Worm (Caenorhabditis elegans) whole organism, L4 larva: ENCODE measurements around the gene tsfm-1.

ENCODE experiments used
- D1046.2 ChIP-seq: fragments of 200-800 bp; sonication (Bioruptor generic); IDR thresholded peaks from 2 replicates; pipeline ENCODE4 v1.3.6; 2022; ENCODE audit warnings: missing genetic modification characterization, missing compliant biosample characterization
- F37D6.2 ChIP-seq: sonication (generic microtip); optimal IDR thresholded peaks from 2 replicates; lab custom pipeline; 2016; ENCODE audit warnings: mild to moderate bottlenecking, missing genetic modification characterization, missing compliant biosample characterization
- T26A8.4 ChIP-seq: fragments of 200-800 bp; sonication (Bioruptor generic); IDR thresholded peaks from 2 replicates; pipeline ENCODE4 v1.3.6; 2022; ENCODE audit warnings: missing genetic modification characterization, missing compliant biosample characterization
- Y48G9A.11 ChIP-seq: fragments of 200-800 bp; sonication (Bioruptor generic); IDR thresholded peaks from 2 replicates; pipeline ENCODE4 v1.3.6; 2022; ENCODE audit warnings: missing genetic modification reagents, missing genetic modification characterization, missing compliant biosample characterization
- Y75B8A.6 ChIP-seq: fragments of 200-800 bp; sonication (Bioruptor generic); IDR thresholded peaks from 2 replicates; pipeline ENCODE4 v1.3.6; 2022; ENCODE audit warnings: missing genetic modification reagents, missing genetic modification characterization, missing compliant biosample characterization
- ZK337.2 ChIP-seq: fragments of 200-800 bp; sonication (Bioruptor generic); IDR thresholded peaks from 2 replicates; pipeline ENCODE4 v1.3.6; 2022; ENCODE audit warnings: missing genetic modification reagents, missing genetic modification characterization, missing compliant biosample characterization
- ZK546.5 ChIP-seq, 2 experiments: sonication (generic microtip); optimal IDR thresholded peaks; 2 replicates each; lab custom pipeline; 2017; ENCODE audit warnings: missing biosample characterization in 2 of 2, missing genetic modification characterization in 2 of 2
- aha-1 ChIP-seq: fragments of 150-350 bp; peaks from one replicate; lab custom pipeline; 2014; ENCODE audit warnings: missing biosample characterization, missing genetic modification characterization
- aly-2 ChIP-seq: sonication (generic microtip); optimal IDR thresholded peaks from 2 replicates; lab custom pipeline; 2018; ENCODE audit warnings: missing biosample characterization, missing genetic modification characterization
- arid-1 ChIP-seq: fragments of 200-800 bp; sonication (Bioruptor generic); conservative IDR thresholded peaks from 2 replicates; pipeline ENCODE4 v1.3.6; 2022; ENCODE audit warnings: missing genetic modification reagents, missing genetic modification characterization, missing compliant biosample characterization
- ceh-32 ChIP-seq: sonication (generic microtip); optimal IDR thresholded peaks from 2 replicates; lab custom pipeline; 2016; ENCODE audit warnings: mild to moderate bottlenecking, missing genetic modification characterization, missing compliant biosample characterization; ENCODE audit not compliant: poor library complexity
- ceh-44 ChIP-seq: fragments of 200-800 bp; sonication (Bioruptor generic); IDR thresholded peaks from 2 replicates; pipeline ENCODE4 v1.3.6; 2022; ENCODE audit warnings: missing genetic modification reagents, missing genetic modification characterization, missing compliant biosample characterization
- ces-1 ChIP-seq: fragments of 150-350 bp; sonication (generic microtip); optimal IDR thresholded peaks from 4 replicates; lab custom pipeline; 2014; ENCODE audit warnings: missing biosample characterization, missing genetic modification reagents, missing genetic modification characterization
- daf-19 ChIP-seq: fragments of 200-800 bp; sonication (Bioruptor generic); conservative IDR thresholded peaks from 2 replicates; pipeline ENCODE4 v1.3.6; 2022; ENCODE audit warnings: missing genetic modification characterization, missing compliant biosample characterization
- daf-8 ChIP-seq: fragments of 200-800 bp; sonication (Bioruptor generic); IDR thresholded peaks from 2 replicates; pipeline ENCODE4 v1.3.6; 2022; ENCODE audit warnings: missing genetic modification characterization, missing compliant biosample characterization
- dmd-8 ChIP-seq: fragments of 200-800 bp; sonication (Bioruptor generic); IDR thresholded peaks from 2 replicates; pipeline ENCODE4 v1.3.6; 2022; ENCODE audit warnings: missing genetic modification characterization, missing compliant biosample characterization
- dpl-1 ChIP-seq: fragments of 150-350 bp; optimal IDR thresholded peaks from 2 replicates; lab custom pipeline; 2014; ENCODE audit warnings: missing biosample characterization, missing genetic modification reagents, missing genetic modification characterization
- fkh-10 ChIP-seq: fragments of 150-350 bp; optimal IDR thresholded peaks from 2 replicates; lab custom pipeline; 2014; ENCODE audit warnings: missing biosample characterization, missing genetic modification reagents, missing genetic modification characterization
- fos-1 ChIP-seq: fragments of 150-350 bp; optimal IDR thresholded peaks from 2 replicates; lab custom pipeline; 2014; ENCODE audit warnings: missing biosample characterization, missing genetic modification characterization
- hif-1 ChIP-seq, 2 experiments: sonication (generic microtip); optimal IDR thresholded peaks; 2 replicates each; lab custom pipeline; 2016 to 2017; ENCODE audit warnings: missing compliant biosample characterization in 2 of 2, missing genetic modification characterization in 2 of 2, missing genetic modification reagents in 2 of 2, missing genotype in 2 of 2, mild to moderate bottlenecking in 1 of 2
- hlh-11 ChIP-seq: fragments of 200-800 bp; sonication (Bioruptor generic); optimal IDR thresholded peaks from 2 replicates; lab custom pipeline; 2018; ENCODE audit warnings: mild to moderate bottlenecking, missing genetic modification characterization, missing compliant biosample characterization
- hlh-30 ChIP-seq: sonication (generic microtip); optimal IDR thresholded peaks from 2 replicates; lab custom pipeline; 2017; ENCODE audit warnings: antibody characterized with exemption, mild to moderate bottlenecking, missing genetic modification characterization, missing compliant biosample characterization; ENCODE audit not compliant: insufficient read depth
- hmg-1.1 ChIP-seq: fragments of 200-800 bp; sonication (Bioruptor generic); IDR thresholded peaks from 2 replicates; pipeline ENCODE4 v1.3.6; 2022; ENCODE audit warnings: missing genetic modification reagents, missing genetic modification characterization, missing compliant biosample characterization
- lim-7 ChIP-seq: fragments of 200-800 bp; sonication (Bioruptor generic); IDR thresholded peaks from 2 replicates; pipeline ENCODE4 v1.3.6; 2022; ENCODE audit warnings: missing genetic modification characterization, missing compliant biosample characterization
- lin-15B ChIP-seq: fragments of 150-350 bp; sonication (generic microtip); optimal IDR thresholded peaks from 3 replicates; lab custom pipeline; 2014; ENCODE audit warnings: missing biosample characterization, missing genetic modification characterization
- lin-29 ChIP-seq: fragments of 200-800 bp; sonication (Bioruptor generic); IDR thresholded peaks from 2 replicates; pipeline ENCODE4 v1.3.6; 2022; ENCODE audit warnings: missing genetic modification reagents, missing genetic modification characterization, missing compliant biosample characterization
- lin-38 ChIP-seq: fragments of 200-800 bp; sonication (Bioruptor generic); IDR thresholded peaks from 2 replicates; pipeline ENCODE4 v1.3.6; 2022; ENCODE audit warnings: missing genetic modification reagents, missing genetic modification characterization, missing compliant biosample characterization
- lsy-2 ChIP-seq, 2 experiments: fragments of 150-350 bp in 1 of 2; sonication (generic microtip) in 1 of 2; optimal IDR thresholded peaks; 2 replicates each; lab custom pipeline; 2014 to 2017; ENCODE audit warnings: missing biosample characterization in 2 of 2, missing genetic modification characterization in 2 of 2
- mxl-3 ChIP-seq: fragments of 200-800 bp; sonication (Bioruptor generic); optimal IDR thresholded peaks from 2 replicates; lab custom pipeline; 2018; ENCODE audit warnings: mild to moderate bottlenecking, missing genetic modification characterization, missing compliant biosample characterization
- nhr-102 ChIP-seq: sonication (generic microtip); optimal IDR thresholded peaks from 2 replicates; lab custom pipeline; 2016; ENCODE audit warnings: mild to moderate bottlenecking, missing genetic modification characterization, moderate library complexity, missing compliant biosample characterization
- nhr-11 ChIP-seq: fragments of 150-350 bp; optimal IDR thresholded peaks from 2 replicates; lab custom pipeline; 2014; ENCODE audit warnings: missing biosample characterization, missing genetic modification characterization
- nhr-111 ChIP-seq: fragments of 200-800 bp; sonication (Bioruptor generic); optimal IDR thresholded peaks from 2 replicates; lab custom pipeline; 2018; ENCODE audit warnings: mild to moderate bottlenecking, missing genetic modification characterization, missing compliant biosample characterization
- nhr-28 ChIP-seq: fragments of 150-350 bp; optimal IDR thresholded peaks from 2 replicates; lab custom pipeline; 2014; ENCODE audit warnings: missing biosample characterization, missing genetic modification characterization
- nhr-42 ChIP-seq: fragments of 200-800 bp; sonication (Bioruptor generic); IDR thresholded peaks from 2 replicates; pipeline ENCODE4 v1.3.6; 2022; ENCODE audit warnings: missing genetic modification characterization, missing compliant biosample characterization
- nhr-48 ChIP-seq: sonication (generic microtip); optimal IDR thresholded peaks from 2 replicates; lab custom pipeline; 2016; ENCODE audit warnings: mild to moderate bottlenecking, missing genetic modification characterization, missing compliant biosample characterization
- rbr-2 ChIP-seq: sonication (generic microtip); optimal IDR thresholded peaks from 2 replicates; lab custom pipeline; 2016; ENCODE audit warnings: missing genotype, missing genetic modification characterization, missing compliant biosample characterization
- sdz-12 ChIP-seq: fragments of 200-800 bp; sonication (Bioruptor generic); optimal IDR thresholded peaks from 2 replicates; lab custom pipeline; 2018; ENCODE audit warnings: mild to moderate bottlenecking, missing genetic modification characterization, missing compliant biosample characterization
- snpc-4 ChIP-seq: fragments of 150-350 bp; optimal IDR thresholded peaks from 2 replicates; lab custom pipeline; 2014; ENCODE audit warnings: missing biosample characterization, missing genetic modification characterization
- spr-1 ChIP-seq: sonication (generic microtip); optimal IDR thresholded peaks from 2 replicates; lab custom pipeline; 2016; ENCODE audit warnings: mild to moderate bottlenecking, missing genetic modification characterization, missing compliant biosample characterization
- spr-3 ChIP-seq: fragments of 200-800 bp; sonication (Bioruptor generic); optimal IDR thresholded peaks from 2 replicates; lab custom pipeline; 2018; ENCODE audit warnings: mild to moderate bottlenecking, missing genetic modification characterization, missing compliant biosample characterization
- tag-97 ChIP-seq: fragments of 200-800 bp; sonication (Bioruptor generic); IDR thresholded peaks from 2 replicates; pipeline ENCODE4 v1.3.6; 2022; ENCODE audit warnings: missing genetic modification characterization, missing compliant biosample characterization
- tra-1 ChIP-seq: fragments of 200-800 bp; sonication (Bioruptor generic); IDR thresholded peaks from 2 replicates; pipeline ENCODE4 v1.3.6; 2022; ENCODE audit warnings: missing genetic modification reagents, missing genetic modification characterization, missing compliant biosample characterization
- unc-62 ChIP-seq, 3 experiments: fragments of 150-350 bp in 1 of 3; sonication (generic microtip); optimal IDR thresholded peaks in 2 of 3; peaks in 1 of 3; 1 replicate in 1 of 3; 2 replicates in 2 of 3; lab custom pipeline; 2014 to 2017; ENCODE audit warnings: missing biosample characterization in 3 of 3, missing genetic modification characterization in 3 of 3, missing genetic modification reagents in 3 of 3, missing genotype in 1 of 3
- vab-7 ChIP-seq: fragments of 200-800 bp; sonication (Bioruptor generic); IDR thresholded peaks from 2 replicates; pipeline ENCODE4 v1.3.6; 2022; ENCODE audit warnings: missing genetic modification reagents, missing genetic modification characterization, missing compliant biosample characterization
- zfp-2 ChIP-seq: sonication (generic microtip); optimal IDR thresholded peaks from 2 replicates; lab custom pipeline; 2016; ENCODE audit warnings: mild to moderate bottlenecking, missing genetic modification characterization, missing compliant biosample characterization
- ztf-11 ChIP-seq: fragments of 150-350 bp; optimal IDR thresholded peaks from 2 replicates; lab custom pipeline; 2014; ENCODE audit warnings: missing biosample characterization, missing genetic modification characterization

tsfm-1 gene

ce11 chrV:12316076-12316475 lies 44.7 kb upstream of the tsfm-1 start:
- peak; percentile 49 for TF ChIP-seq aha-1
- TF ChIP-seq unc-62 (GFP tag; optimal IDR thresholded peaks at IDR 0.05 in 1 of 2; lab: Kevin White, UChicago) = peak in 1 of 2 experiments; percentile 98
- no peak for TF ChIP-seq unc-62 (tag; optimal IDR thresholded peaks at IDR 0.05; lab: Kevin White, UChicago)
- TF ChIP-seq hif-1 (tag; optimal IDR thresholded peaks at IDR 0.05; lab: Kevin White, UChicago) = no peak
- TF ChIP-seq, all 104 proteins: peak for 2

- TF ChIP-seq sdz-12 (no peak), fkh-10 (GFP tag; lab: Kevin White, UChicago) (peak; percentile 50), lsy-2 (tag; optimal IDR thresholded peaks at IDR 0.05; lab: Kevin White, UChicago) (peak in 1 of 2 experiments; percentile 34), unc-62 (GFP tag; optimal IDR thresholded peaks at IDR 0.05 in 1 of 2; lab: Kevin White, UChicago) (peak in 1 of 2 experiments; percentile 20), unc-62 (tag; optimal IDR thresholded peaks at IDR 0.05; lab: Kevin White, UChicago) (no peak), lin-38 (GFP tag; lab: Robert Waterston, UW) (0 out of 2 replicates have a peak, but pooled peaks have one; percentile 23), ces-1 (GFP tag; lab: Kevin White, UChicago) (peak; percentile 18), zfp-2 (tag; lab: Kevin White, UChicago) (no peak)
These were observed 43.1 kb upstream of the tsfm-1 start for ce11 chrV:12314413-12314812.

- TF ChIP-seq spr-3 (GFP tag; lab: Kevin White, UChicago) = no peak
- TF ChIP-seq ceh-32 (tag; lab: Kevin White, UChicago) = no peak
- TF ChIP-seq T26A8.4 = no peak
- no peak for TF ChIP-seq Y75B8A.6 (GFP tag; lab: Robert Waterston, UW)
- TF ChIP-seq tag-97 = no peak
- TF ChIP-seq dmd-8 = no peak
- TF ChIP-seq D1046.2 = no peak
- no peak for TF ChIP-seq aly-2 (tag; lab: Kevin White, UChicago)
- no peak for TF ChIP-seq hlh-11 (tag; lab: Kevin White, UChicago)
- no peak for TF ChIP-seq nhr-111 (GFP tag; lab: Kevin White, UChicago)
- no peak for TF ChIP-seq fos-1 (tag; lab: Kevin White, UChicago)
- TF ChIP-seq Y48G9A.11 = no peak
- TF ChIP-seq spr-1 (tag; lab: Kevin White, UChicago) = no peak
- TF ChIP-seq nhr-28 = no peak
- TF ChIP-seq sdz-12 = no peak
- TF ChIP-seq vab-7 (GFP tag; lab: Robert Waterston, UW) = no peak
- no peak for TF ChIP-seq hlh-30 (tag; lab: Kevin White, UChicago)
- TF ChIP-seq hmg-1.1 = no peak
- TF ChIP-seq mxl-3 = no peak
- TF ChIP-seq, all 104 proteins: peak for 0
These were observed 38.9 kb upstream of the tsfm-1 start, which contains the start of gene hpo-30 for ce11 chrV:12310256-12310655. hpo-30 (minus strand) TSS chrV:12310356.

ce11 chrV:12307011-12307540 lies 35.7 kb upstream of the tsfm-1 start, which contains the start of gene srg-45:
srg-45 (plus strand) TSS chrV:12307490.
- TF ChIP-seq F37D6.2 (no peak), daf-19 (no peak), rbr-2 (no peak), lim-7 (no peak), unc-62 (GFP tag; optimal IDR thresholded peaks at IDR 0.05 in 1 of 2; lab: Kevin White, UChicago) (peak in 1 of 2 experiments; percentile 48), unc-62 (tag; optimal IDR thresholded peaks at IDR 0.05; lab: Kevin White, UChicago) (no peak), snpc-4 (tag; lab: Kevin White, UChicago) (no peak), dpl-1 (GFP tag; lab: Kevin White, UChicago) (no peak), hlh-30 (tag; lab: Kevin White, UChicago) (no peak), daf-8 (GFP tag; lab: Robert Waterston, UW) (no peak), nhr-11 (tag; lab: Kevin White, UChicago) (no peak), tra-1 (GFP tag; lab: Robert Waterston, UW) (no peak), ceh-44 (GFP tag; lab: Robert Waterston, UW) (no peak), ZK546.5 (tag; optimal IDR thresholded peaks at IDR 0.05; lab: Kevin White, UChicago) (no peak), lin-29 (GFP tag; lab: Robert Waterston, UW) (no peak), nhr-42 (GFP tag; lab: Robert Waterston, UW) (no peak), nhr-48 (tag; lab: Kevin White, UChicago) (no peak), ZK337.2 (GFP tag; lab: Robert Waterston, UW) (no peak), nhr-102 (tag; lab: Kevin White, UChicago) (no peak), arid-1 (GFP tag; lab: Robert Waterston, UW) (no peak), aha-1 (peak; percentile 69), ztf-11 (no peak), lin-15B (tag; lab: Kevin White, UChicago) (no peak)
